Fruit fly (Drosophila melanogaster) whole organism, prepupa: ENCODE data around the gene CG9760.

ENCODE experiments used
- CG11294 ChIP-seq: fragments of 200-800 bp; sonication (Bioruptor generic); IDR thresholded peaks from 2 replicates; pipeline ENCODE4 v1.3.6; 2022; ENCODE audit warnings: missing biosample characterization, missing genetic modification characterization
- CG34406 ChIP-seq: fragments of 200-800 bp; sonication (Bioruptor generic); optimal IDR thresholded peaks from 3 replicates; lab custom pipeline; 2016; ENCODE audit warnings: missing biosample characterization, missing genetic modification characterization

- TF ChIP-seq CG34406 (GFP tag; lab: Kevin White, UChicago) (no peak), CG11294 (GFP tag; lab: Robert Waterston, UW) (no peak)
These were observed 14.5 kb downstream of the CG9760 start, which contains the start of gene CG32099 for dm6 chr3L:12149024-12149423.
